Worm (Caenorhabditis elegans): Measurements from ENCODE around the gene wrn-1.

Gene wrn-1

ce11 chrII:6588605-6589292, 34.0 kb downstream of the wrn-1 start, which contains the start of gene icd-1 (continued):
- peak; percentile 77 for TF ChIP-seq snpc-1.1 (tag; optimal IDR thresholded peaks at IDR 0.05; ENCODE audit: insufficient read depth)
- peak; percentile 99 for TF ChIP-seq cebp-1 (GFP tag; IDR thresholded peaks at IDR 0.05)
- TF ChIP-seq cebp-1 (tag; optimal IDR thresholded peaks at IDR 0.05) = peak; percentile 100
- peak; percentile 92 for TF ChIP-seq madf-6 (GFP tag; IDR thresholded peaks at IDR 0.05)
- TF ChIP-seq sptf-2 (GFP tag; optimal IDR thresholded peaks at IDR 0.05) = no peak
- no peak for TF ChIP-seq F52B5.7 (tag; optimal IDR thresholded peaks at IDR 0.05)
- TF ChIP-seq ekl-4 (GFP tag; IDR thresholded peaks at IDR 0.05) = peak; percentile 97
- TF ChIP-seq tlf-1 (GFP tag; optimal IDR thresholded peaks at IDR 0.05) = peak; percentile 94
- peak; percentile 89 for TF ChIP-seq B0336.3 (GFP tag; IDR thresholded peaks at IDR 0.05)
- peak; percentile 84 for TF ChIP-seq C06A6.2 (GFP tag; conservative IDR thresholded peaks at IDR 0.05)
- peak; percentile 85 for TF ChIP-seq lir-1 (GFP tag; conservative IDR thresholded peaks at IDR 0.05)
- TF ChIP-seq let-607 (tag; optimal IDR thresholded peaks at IDR 0.05) = peak; percentile 53 to 80
- TF ChIP-seq nhr-90 (tag; optimal IDR thresholded peaks at IDR 0.05) = peak; percentile 20
- TF ChIP-seq die-1 (tag; optimal IDR thresholded peaks at IDR 0.05) = no peak
- TF ChIP-seq lsl-1 (GFP tag; optimal IDR thresholded peaks at IDR 0.05) = peak; percentile 81
- TF ChIP-seq F57C9.4 (tag; optimal IDR thresholded peaks at IDR 0.05) = no peak
- peak; percentile 70 for TF ChIP-seq ztf-18 (tag; optimal IDR thresholded peaks at IDR 0.05)
- 0 out of 2 replicates have a peak, but pooled peaks have one; percentile 55 for TF ChIP-seq cebp-2 (GFP tag; IDR thresholded peaks at IDR 0.05)
- TF ChIP-seq B0035.1 (tag; optimal IDR thresholded peaks at IDR 0.05) = no peak
- peak; percentile 79 for TF ChIP-seq madf-10 (tag; optimal IDR thresholded peaks at IDR 0.05)
- no peak for TF ChIP-seq let-526 (GFP tag; IDR thresholded peaks at IDR 0.05)
- no peak for TF ChIP-seq nhr-179 (tag; optimal IDR thresholded peaks at IDR 0.05)
- TF ChIP-seq bed-2 (GFP tag; IDR thresholded peaks at IDR 0.05) = no peak
- TF ChIP-seq attf-5 (GFP tag; optimal IDR thresholded peaks at IDR 0.05) = peak; percentile 97
- no peak for TF ChIP-seq hlh-12 (tag; optimal IDR thresholded peaks at IDR 0.05)
- TF ChIP-seq mxl-1 (tag; optimal IDR thresholded peaks at IDR 0.05) = no peak
- peak; percentile 78 for TF ChIP-seq ceh-91 (GFP tag; IDR thresholded peaks at IDR 0.05)
- TF ChIP-seq F57A8.1 (GFP tag; optimal IDR thresholded peaks at IDR 0.05) = no peak
- peak; percentile 95 for TF ChIP-seq unc-62 (GFP tag; optimal IDR thresholded peaks at IDR 0.05)
- TF ChIP-seq ccch-3 (GFP tag; optimal IDR thresholded peaks at IDR 0.05) = no peak
- peak; percentile 95 for TF ChIP-seq lin-40 (tag; optimal IDR thresholded peaks at IDR 0.05)
- TF ChIP-seq sdz-38 (tag; optimal IDR thresholded peaks at IDR 0.05) = no peak
- 0 out of 2 replicates have a peak, but pooled peaks have one; percentile 25 for TF ChIP-seq ztf-28 (GFP tag; IDR thresholded peaks at IDR 0.05)
- no peak for TF ChIP-seq tbx-9 (tag; optimal IDR thresholded peaks at IDR 0.05; ENCODE audit: borderline replicate concordance)
- TF ChIP-seq chd-7 (tag; optimal IDR thresholded peaks at IDR 0.05) = peak; percentile 73
- peak; percentile 16 for TF ChIP-seq F10E7.11 (tag; optimal IDR thresholded peaks at IDR 0.05)
- peak; percentile 87 for TF ChIP-seq repo-1 (tag; optimal IDR thresholded peaks at IDR 0.05)
- TF ChIP-seq K11D2.4 (GFP tag; IDR thresholded peaks at IDR 0.05) = peak; percentile 79
- TF ChIP-seq ama-1 (optimal IDR thresholded peaks at IDR 0.05) = no peak
- peak in 1 of 2 experiments; percentile 12 for TF ChIP-seq ama-1 (GFP tag; optimal IDR thresholded peaks at IDR 0.05)
- TF ChIP-seq zfh-2 (GFP tag; conservative IDR thresholded peaks at IDR 0.05) = peak; percentile 84
- TF ChIP-seq unc-130 (GFP tag; optimal IDR thresholded peaks at IDR 0.05) = peak; percentile 88
- 0 out of 2 replicates have a peak, but pooled peaks have one; percentile 55 for TF ChIP-seq hmg-20 (GFP tag; IDR thresholded peaks at IDR 0.05)
- peak; percentile 92 for TF ChIP-seq Y53G8AR.9 (GFP tag; conservative IDR thresholded peaks at IDR 0.05)
- TF ChIP-seq ceh-58 (GFP tag; IDR thresholded peaks at IDR 0.05) = no peak
- peak; percentile 91 for TF ChIP-seq athp-1 (tag; optimal IDR thresholded peaks at IDR 0.05)
- TF ChIP-seq mel-28 (tag; optimal IDR thresholded peaks at IDR 0.05; ENCODE audit: borderline replicate concordance) = no peak
- TF ChIP-seq rpc-1 (optimal IDR thresholded peaks at IDR 0.05) = peak; percentile 13
- TF ChIP-seq rpc-1 (tag; optimal IDR thresholded peaks at IDR 0.05) = no peak

Measured in whole organism, young adult.